Fruit fly (Drosophila melanogaster): ENCODE measurements around the gene beat-VII.

- TF ChIP-seq ttk (optimal IDR thresholded peaks at IDR 0.05) (no peak), Sin3A (optimal IDR thresholded peaks at IDR 0.05) (no peak), h (optimal IDR thresholded peaks at IDR 0.05) (no peak), Myc (optimal IDR thresholded peaks at IDR 0.05) (no peak), psq (optimal IDR thresholded peaks at IDR 0.05) (no peak), insv (optimal IDR thresholded peaks at IDR 0.05) (no peak)
Observed at dm6 chr3R:26623493-26623956, 58.2 kb downstream of the beat-VII start, which contains the start of gene TwdlB.
